Fruit fly (Drosophila melanogaster): ENCODE measurements around the gene CG42507.

CG42507 gene

dm6 chr3L:14775711-14776660 lies 18.2 kb upstream of the CG42507 start, which contains the start of gene mop (continued):
- TF ChIP-seq CG8290 (GFP tag; optimal IDR thresholded peaks at IDR 0.05) (peak; percentile 78), CG8290 (tag; optimal IDR thresholded peaks at IDR 0.05) (peak in 1 of 2 experiments; percentile 70), Kr (GFP tag; optimal IDR thresholded peaks at IDR 0.05) (no peak), CG8388 (GFP tag; optimal IDR thresholded peaks at IDR 0.05) (peak; percentile 10), sob (GFP tag; IDR thresholded peaks at IDR 0.05) (peak; percentile 48; the same call in 1 of the 2 replicates), Dref (GFP tag; IDR thresholded peaks at IDR 0.05) (no peak), Nf-YC (tag; optimal IDR thresholded peaks at IDR 0.05) (no peak), CG17568 (GFP tag; optimal IDR thresholded peaks at IDR 0.05) (no peak), zen (tag; optimal IDR thresholded peaks at IDR 0.05) (peak; percentile 17), sc (optimal IDR thresholded peaks at IDR 0.05) (no peak), sc (GFP tag; optimal IDR thresholded peaks at IDR 0.05) (no peak), Ravus (GFP tag; IDR thresholded peaks at IDR 0.05) (no peak), trem (tag; optimal IDR thresholded peaks at IDR 0.05) (peak; percentile 14), run (tag; optimal IDR thresholded peaks at IDR 0.05) (no peak), br (optimal IDR thresholded peaks at IDR 0.05) (no peak), Ssrp (tag; optimal IDR thresholded peaks at IDR 0.05) (peak; percentile 32), gsb (GFP tag; IDR thresholded peaks at IDR 0.05) (no peak), Lpt (GFP tag; optimal IDR thresholded peaks at IDR 0.05) (no peak), lbe (GFP tag; optimal IDR thresholded peaks at IDR 0.05) (no peak), twi (tag; optimal IDR thresholded peaks at IDR 0.05) (no peak), lilli (GFP tag; optimal IDR thresholded peaks at IDR 0.05) (peak; percentile 32), dimm (GFP tag; IDR thresholded peaks at IDR 0.05) (no peak), prd (optimal IDR thresholded peaks at IDR 0.05) (no peak), prd (GFP tag; IDR thresholded peaks at IDR 0.05) (peak; percentile 73), pros (GFP tag; optimal IDR thresholded peaks at IDR 0.05) (no peak), CG10565 (GFP tag; optimal IDR thresholded peaks at IDR 0.05) (no peak), CG1792 (GFP tag; optimal IDR thresholded peaks at IDR 0.05) (no peak), CG10979 (tag; optimal IDR thresholded peaks at IDR 0.05) (peak; percentile 43), CG15479 (GFP tag; optimal IDR thresholded peaks at IDR 0.05) (no peak), fu2 (GFP tag; optimal IDR thresholded peaks at IDR 0.05) (peak; percentile 9), ranshi (GFP tag; IDR thresholded peaks at IDR 0.05) (peak; percentile 35; the same call in 1 of the 2 replicates), CG4404 (GFP tag; IDR thresholded peaks at IDR 0.05) (no peak), CG16863 (GFP tag; optimal IDR thresholded peaks at IDR 0.05) (peak; percentile 97), toy (GFP tag; IDR thresholded peaks at IDR 0.05) (no peak), Oaz (GFP tag; IDR thresholded peaks at IDR 0.05) (no peak), CG12155 (GFP tag; optimal IDR thresholded peaks at IDR 0.05) (peak; percentile 44), chinmo (GFP tag; IDR thresholded peaks at IDR 0.05; ENCODE audit: partially characterized antibody) (0 out of 4 replicates have a peak, but pooled peaks have one; percentile 52), fd96Cb (tag; optimal IDR thresholded peaks at IDR 0.05) (no peak), HmgZ (tag; optimal IDR thresholded peaks at IDR 0.05) (peak; percentile 8), CG11456 (GFP tag; IDR thresholded peaks at IDR 0.05) (0 out of 3 replicates have a peak, but pooled peaks have one; percentile 55), abd-A (tag; optimal IDR thresholded peaks at IDR 0.05) (no peak), CG17912 (GFP tag; optimal IDR thresholded peaks at IDR 0.05) (no peak), Sry-β (GFP tag; optimal IDR thresholded peaks at IDR 0.05) (no peak), CG32767 (GFP tag; IDR thresholded peaks at IDR 0.05) (no peak), Opbp (GFP tag; IDR thresholded peaks at IDR 0.05; ENCODE audit: partially characterized antibody) (no peak), CG8765 (GFP tag; IDR thresholded peaks at IDR 0.05) (no peak), CG15073 (GFP tag; optimal IDR thresholded peaks at IDR 0.05) (no peak)
